Worm (Caenorhabditis elegans): Measurements from ENCODE around the gene F35H8.4.

DNA sequence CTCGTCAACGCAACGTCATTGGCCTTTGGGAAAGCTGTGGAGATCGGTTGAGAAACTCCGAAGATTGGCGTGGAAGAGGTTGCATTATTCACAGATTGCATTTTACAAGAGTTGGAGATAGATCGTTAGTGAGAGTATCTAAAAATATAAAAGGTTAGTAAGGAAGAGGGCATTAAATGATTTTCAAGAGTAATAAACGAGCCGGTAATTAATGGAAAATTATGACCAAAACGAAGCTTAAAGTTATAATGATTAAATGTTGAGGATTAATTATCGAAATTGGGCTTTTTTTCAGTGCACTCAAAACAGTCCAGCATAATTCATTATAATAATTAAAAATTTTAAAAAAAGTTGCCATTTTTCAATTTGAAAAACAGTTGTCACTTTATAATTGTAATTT lies 49.5 kb upstream of the F35H8.4 start, which contains the start of gene pap-2:
- TF ChIP-seq sox-4 (tag; optimal IDR thresholded peaks at IDR 0.05) (no peak), dmd-4 (tag; optimal IDR thresholded peaks at IDR 0.05; ENCODE audit: borderline replicate concordance) (no peak), ttx-3 (tag; optimal IDR thresholded peaks at IDR 0.05) (no peak), mec-3 (tag; optimal IDR thresholded peaks at IDR 0.05; ENCODE audit: borderline replicate concordance) (no peak), pha-4 (tag; optimal IDR thresholded peaks at IDR 0.05) (no peak), sdc-2 (tag; optimal IDR thresholded peaks at IDR 0.05) (no peak), hlh-13 (GFP tag; optimal IDR thresholded peaks at IDR 0.05) (no peak)
